Worm (Caenorhabditis elegans) whole organism, L2 larva: Measurements from ENCODE around the gene F44E7.4.
A peak's percentile ranks its signal among the peaks of the same experiment; 100 is the strongest.

Experiments
- F13H6.1 ChIP-seq: sonication (generic microtip); optimal IDR thresholded peaks from 2 replicates; lab custom pipeline; 2016; ENCODE audit warnings: missing genetic modification characterization, missing compliant biosample characterization
- R02D3.7 ChIP-seq: fragments of 150-350 bp; optimal IDR thresholded peaks from 2 replicates; lab custom pipeline; 2014; ENCODE audit warnings: missing biosample characterization, missing genetic modification characterization
- Y55F3AM.14 ChIP-seq: fragments of 200-800 bp; sonication (Bioruptor generic); optimal IDR thresholded peaks from 2 replicates; lab custom pipeline; 2018; ENCODE audit warnings: mild to moderate bottlenecking, missing genetic modification characterization, missing compliant biosample characterization
- ZK546.5 ChIP-seq: sonication (generic microtip); optimal IDR thresholded peaks from 2 replicates; lab custom pipeline; 2017; ENCODE audit warnings: missing biosample characterization, missing genetic modification characterization
- alr-1 ChIP-seq: fragments of 150-350 bp; optimal IDR thresholded peaks from 2 replicates; lab custom pipeline; 2014; ENCODE audit warnings: missing biosample characterization, missing genetic modification characterization
- aly-2 ChIP-seq: fragments of 150-350 bp; optimal IDR thresholded peaks from 2 replicates; lab custom pipeline; 2014; ENCODE audit warnings: missing biosample characterization, missing genetic modification characterization
- ama-1 ChIP-seq: fragments of 150-350 bp; optimal IDR thresholded peaks from 2 replicates; lab custom pipeline; 2018; ENCODE audit warnings: inconsistent platforms
- blmp-1 ChIP-seq: sonication (generic microtip); optimal IDR thresholded peaks from 2 replicates; lab custom pipeline; 2017; ENCODE audit warnings: missing genetic modification characterization, mild to moderate bottlenecking, missing compliant biosample characterization, antibody characterized with exemption, moderate library complexity; ENCODE audit not compliant: insufficient read depth
- ceh-16 ChIP-seq: fragments of 150-350 bp; optimal IDR thresholded peaks from 2 replicates; lab custom pipeline; 2014; ENCODE audit warnings: missing biosample characterization, missing genetic modification characterization
- ceh-82 ChIP-seq: fragments of 150-350 bp; optimal IDR thresholded peaks from 2 replicates; lab custom pipeline; 2014; ENCODE audit warnings: missing biosample characterization, missing genetic modification characterization
- dmd-4 ChIP-seq: sonication (generic microtip); optimal IDR thresholded peaks from 2 replicates; lab custom pipeline; 2017; ENCODE audit warnings: missing biosample characterization, missing genetic modification characterization
- elt-1 ChIP-seq: fragments of 150-350 bp; optimal IDR thresholded peaks from 2 replicates; lab custom pipeline; 2014; ENCODE audit warnings: missing biosample characterization, missing genetic modification characterization
- elt-3 ChIP-seq: sonication (generic microtip); optimal IDR thresholded peaks from 2 replicates; lab custom pipeline; 2017; ENCODE audit warnings: missing biosample characterization, missing genetic modification characterization
- fos-1 ChIP-seq: fragments of 150-350 bp; optimal IDR thresholded peaks from 2 replicates; lab custom pipeline; 2014; ENCODE audit warnings: missing biosample characterization, missing genetic modification characterization
- lin-11 ChIP-seq: fragments of 150-350 bp; sonication (generic microtip); optimal IDR thresholded peaks from 2 replicates; lab custom pipeline; 2014; ENCODE audit warnings: missing biosample characterization, missing genetic modification characterization, inconsistent platforms, mixed read lengths
- lin-13 ChIP-seq: fragments of 150-350 bp; optimal IDR thresholded peaks from 2 replicates; lab custom pipeline; 2014; ENCODE audit warnings: missing biosample characterization, missing genetic modification reagents, missing genetic modification characterization
- lin-39 ChIP-seq: fragments of 150-350 bp; optimal IDR thresholded peaks from 2 replicates; lab custom pipeline; 2014; ENCODE audit warnings: missing biosample characterization, missing genetic modification reagents, missing genetic modification characterization
- lsy-2 ChIP-seq, 2 experiments: fragments of 150-350 bp in 1 of 2; sonication (generic microtip) in 1 of 2; optimal IDR thresholded peaks; 2 replicates each; lab custom pipeline; 2014 to 2017; ENCODE audit warnings: missing biosample characterization in 2 of 2, missing genetic modification characterization in 2 of 2
- mab-5 ChIP-seq: fragments of 150-350 bp; optimal IDR thresholded peaks from 2 replicates; lab custom pipeline; 2014; ENCODE audit warnings: missing biosample characterization, missing genetic modification characterization
- mbf-1 ChIP-seq: sonication (generic microtip); optimal IDR thresholded peaks from 2 replicates; lab custom pipeline; 2017; ENCODE audit warnings: missing biosample characterization, missing genetic modification characterization
- mdl-1 ChIP-seq, 2 experiments: fragments of 150-350 bp in 1 of 2; sonication (generic microtip) in 1 of 2; optimal IDR thresholded peaks; 2 replicates each; lab custom pipeline; 2017; ENCODE audit warnings: missing biosample characterization in 2 of 2, missing genetic modification characterization in 2 of 2
- nhr-10 ChIP-seq: sonication (generic microtip); optimal IDR thresholded peaks from 2 replicates; lab custom pipeline; 2017; ENCODE audit warnings: missing biosample characterization, missing genetic modification characterization
- nhr-12 ChIP-seq: fragments of 150-350 bp; optimal IDR thresholded peaks from 2 replicates; lab custom pipeline; 2014; ENCODE audit warnings: missing biosample characterization, missing genetic modification characterization
- nhr-21 ChIP-seq: fragments of 150-350 bp; optimal IDR thresholded peaks from 2 replicates; lab custom pipeline; 2014; ENCODE audit warnings: missing biosample characterization, missing genetic modification characterization
- nhr-23 ChIP-seq: fragments of 150-350 bp; optimal IDR thresholded peaks from 2 replicates; lab custom pipeline; 2014; ENCODE audit warnings: missing biosample characterization, missing genetic modification reagents, missing genetic modification characterization
- nhr-25 ChIP-seq: fragments of 150-350 bp; sonication (generic microtip); optimal IDR thresholded peaks from 3 replicates; lab custom pipeline; 2014; ENCODE audit warnings: missing biosample characterization, missing genetic modification characterization
- nhr-6 ChIP-seq: fragments of 150-350 bp; optimal IDR thresholded peaks from 2 replicates; lab custom pipeline; 2014; ENCODE audit warnings: missing biosample characterization, missing genetic modification characterization
- nhr-77 ChIP-seq: fragments of 150-350 bp; optimal IDR thresholded peaks from 2 replicates; lab custom pipeline; 2014; ENCODE audit warnings: missing biosample characterization, missing genetic modification characterization
- peb-1 ChIP-seq: fragments of 150-350 bp; optimal IDR thresholded peaks from 2 replicates; lab custom pipeline; 2014; ENCODE audit warnings: missing biosample characterization, missing genetic modification characterization
- sem-4 ChIP-seq: fragments of 150-350 bp; optimal IDR thresholded peaks from 2 replicates; lab custom pipeline; 2014; ENCODE audit warnings: missing biosample characterization, missing genetic modification reagents, missing genetic modification characterization
- skn-1 ChIP-seq: sonication (generic microtip); optimal IDR thresholded peaks from 2 replicates; lab custom pipeline; 2017; ENCODE audit warnings: missing biosample characterization, missing genetic modification characterization
- sma-3 ChIP-seq: sonication (generic microtip); optimal IDR thresholded peaks from 2 replicates; lab custom pipeline; 2016; ENCODE audit warnings: missing genetic modification reagents, missing genetic modification characterization, missing compliant biosample characterization
- sma-9 ChIP-seq, 2 experiments: fragments of 150-350 bp in 1 of 2; sonication (generic microtip) in 1 of 2; optimal IDR thresholded peaks; 2 replicates each; lab custom pipeline; 2014 to 2016; ENCODE audit warnings: missing genetic modification characterization in 2 of 2, mild to moderate bottlenecking in 1 of 2, missing biosample characterization in 1 of 2, missing compliant biosample characterization in 1 of 2, missing genetic modification reagents in 1 of 2, moderate library complexity in 1 of 2
- snpc-4 ChIP-seq: fragments of 150-350 bp; optimal IDR thresholded peaks from 2 replicates; lab custom pipeline; 2014; ENCODE audit warnings: missing biosample characterization, missing genetic modification characterization
- unc-39 ChIP-seq: fragments of 150-350 bp; optimal IDR thresholded peaks from 2 replicates; lab custom pipeline; 2014; ENCODE audit warnings: missing biosample characterization, missing genetic modification characterization
- unc-55 ChIP-seq: fragments of 150-350 bp; sonication (generic microtip); optimal IDR thresholded peaks from 3 replicates; lab custom pipeline; 2014; ENCODE audit warnings: missing biosample characterization, missing genetic modification reagents, missing genetic modification characterization
- unc-62 ChIP-seq: fragments of 150-350 bp; optimal IDR thresholded peaks from 2 replicates; lab custom pipeline; 2014; ENCODE audit warnings: missing biosample characterization, missing genetic modification reagents, missing genetic modification characterization
- zag-1 ChIP-seq: fragments of 150-350 bp; optimal IDR thresholded peaks from 2 replicates; lab custom pipeline; 2014; ENCODE audit warnings: missing biosample characterization, missing genetic modification characterization
- ztf-1 ChIP-seq: fragments of 200-800 bp; sonication (Bioruptor generic); conservative IDR thresholded peaks from 2 replicates; pipeline ENCODE4 v1.3.6; 2022; ENCODE audit warnings: missing genetic modification characterization, missing compliant biosample characterization
- ztf-11 ChIP-seq: sonication (generic microtip); optimal IDR thresholded peaks from 2 replicates; lab custom pipeline; 2017; ENCODE audit warnings: missing biosample characterization, missing genetic modification characterization
- ztf-4 ChIP-seq: fragments of 150-350 bp; optimal IDR thresholded peaks from 2 replicates; lab custom pipeline; 2014; ENCODE audit warnings: missing biosample characterization, missing genetic modification characterization

Gene F44E7.4

ce11 chrV:5790497-5791280 is 13.9 kb upstream of the F44E7.4 start, which contains the start of the genes nhr-142 and F44E7.9 (continued):
- TF ChIP-seq nhr-77 (tag; lab: Kevin White, UChicago) (peak; percentile 16), ceh-82 (peak; percentile 63)

- no peak for TF ChIP-seq ZK546.5 (tag; lab: Kevin White, UChicago)
- TF ChIP-seq lsy-2 (tag; optimal IDR thresholded peaks at IDR 0.05; lab: Kevin White, UChicago) = peak in 1 of 2 experiments; percentile 10
- peak; percentile 20 for TF ChIP-seq sma-9 (GFP tag; optimal IDR thresholded peaks at IDR 0.05; lab: Kevin White, UChicago)
- no peak for TF ChIP-seq sma-9 (tag; optimal IDR thresholded peaks at IDR 0.05; lab: Kevin White, UChicago)
- no peak for TF ChIP-seq nhr-23
- TF ChIP-seq fos-1 = peak; percentile 18
Measured at ce11 chrV:5788650-5789049, 11.9 kb upstream of the F44E7.4 start.

ce11 chrV:5785372-5785771 is 8.6 kb upstream of the F44E7.4 start, which contains the start of gene F44E7.7:
Gene F44E7.7 (minus strand): TSS chrV:5785472.
- TF ChIP-seq sma-3 (GFP tag; lab: Kevin White, UChicago) (no peak), nhr-21 (tag; lab: Kevin White, UChicago) (no peak), elt-3 (tag; lab: Kevin White, UChicago) (no peak), ama-1 (lab: Kevin White, UChicago) (no peak), aly-2 (tag; lab: Kevin White, UChicago) (no peak), ceh-82 (no peak), unc-62 (GFP tag; lab: Kevin White, UChicago) (no peak), fos-1 (no peak)

ce11 chrV:5782687-5783086 is 5.9 kb upstream of the F44E7.4 start, which contains the start of gene fbxa-183:
Gene fbxa-183 (minus strand): TSS chrV:5782787.
- TF ChIP-seq aly-2 (tag; lab: Kevin White, UChicago) (no peak), lin-11 (no peak), ama-1 (lab: Kevin White, UChicago) (no peak), F13H6.1 (tag; lab: Kevin White, UChicago) (no peak)
- TF ChIP-seq, all 48 proteins: peak for 0

- TF ChIP-seq unc-39 (no peak), nhr-12 (tag; lab: Kevin White, UChicago) (no peak), nhr-25 (tag; lab: Kevin White, UChicago) (peak; percentile 78), zag-1 (no peak), sem-4 (tag; lab: Kevin White, UChicago) (no peak), nhr-6 (tag; lab: Kevin White, UChicago) (no peak), mdl-1 (tag; optimal IDR thresholded peaks at IDR 0.05; lab: Kevin White, UChicago) (peak; percentile 61 to 76), elt-1 (tag; lab: Kevin White, UChicago) (no peak), lin-11 (no peak), R02D3.7 (tag; lab: Kevin White, UChicago) (no peak), sma-9 (GFP tag; optimal IDR thresholded peaks at IDR 0.05; lab: Kevin White, UChicago) (peak; percentile 72), sma-9 (tag; optimal IDR thresholded peaks at IDR 0.05; lab: Kevin White, UChicago) (no peak), nhr-23 (no peak), mbf-1 (tag; lab: Kevin White, UChicago) (no peak), snpc-4 (tag; lab: Kevin White, UChicago) (peak; percentile 40), nhr-10 (tag; lab: Kevin White, UChicago) (no peak), lin-39 (no peak), ztf-1 (GFP tag; lab: Robert Waterston, UW) (no peak), Y55F3AM.14 (GFP tag; lab: Kevin White, UChicago) (peak; percentile 43), aly-2 (tag; lab: Kevin White, UChicago) (no peak), skn-1 (no peak), ztf-4 (tag; lab: Kevin White, UChicago) (no peak), elt-3 (tag; lab: Kevin White, UChicago) (no peak), nhr-21 (tag; lab: Kevin White, UChicago) (peak; percentile 57), unc-55 (GFP tag; lab: Kevin White, UChicago) (peak; percentile 62), sma-3 (GFP tag; lab: Kevin White, UChicago) (peak; percentile 60), blmp-1 (tag; lab: Kevin White, UChicago) (peak; percentile 37), fos-1 (peak; percentile 91), ceh-16 (tag; lab: Kevin White, UChicago) (no peak), peb-1 (tag; lab: Kevin White, UChicago) (no peak), alr-1 (tag; lab: Kevin White, UChicago) (no peak), dmd-4 (tag; lab: Kevin White, UChicago) (no peak), ztf-11 (tag; lab: Kevin White, UChicago) (no peak), mab-5 (tag; lab: Kevin White, UChicago) (no peak), F13H6.1 (tag; lab: Kevin White, UChicago) (peak; percentile 39), nhr-77 (tag; lab: Kevin White, UChicago) (no peak), lin-13 (GFP tag; lab: Kevin White, UChicago) (peak; percentile 70)
Measured at ce11 chrV:5780713-5781360, 4.1 kb upstream of the F44E7.4 start, which contains the start of gene F44E7.5. Gene F44E7.5 (minus strand): TSS chrV:5780922.
